Worm (Caenorhabditis elegans) whole organism, L1 larva: Measurements from ENCODE around the gene str-146.
A peak's percentile ranks its signal among the peaks of the same experiment; 100 is the strongest.

Experiments
- C16A3.4 ChIP-seq: fragments of 150-350 bp; optimal IDR thresholded peaks from 2 replicates; lab custom pipeline; 2014; ENCODE audit warnings: missing biosample characterization, missing genetic modification characterization
- C34B4.2 ChIP-seq: sonication (generic microtip); optimal IDR thresholded peaks from 2 replicates; lab custom pipeline; 2017; ENCODE audit warnings: mild to moderate bottlenecking, missing genetic modification characterization, missing compliant biosample characterization
- blmp-1 ChIP-seq: fragments of 150-350 bp; optimal IDR thresholded peaks from 2 replicates; lab custom pipeline; 2014; ENCODE audit warnings: missing biosample characterization, missing genetic modification characterization
- ceh-8 ChIP-seq: fragments of 200-800 bp; sonication (Bioruptor generic); optimal IDR thresholded peaks from 2 replicates; lab custom pipeline; 2018; ENCODE audit warnings: mild to moderate bottlenecking, missing genetic modification characterization, moderate library complexity, missing compliant biosample characterization
- ceh-88 ChIP-seq: fragments of 200-800 bp; sonication (Bioruptor generic); IDR thresholded peaks from 2 replicates; pipeline ENCODE4 v1.3.6; 2022; ENCODE audit warnings: missing genetic modification characterization, missing compliant biosample characterization
- efl-1 ChIP-seq, 4 experiments: fragments of 150-350 bp; optimal IDR thresholded peaks in 3 of 4; peaks in 1 of 4; 1 replicate in 1 of 4; 2 replicates in 3 of 4; lab custom pipeline; 2014; ENCODE audit warnings: missing biosample characterization in 2 of 4, missing genetic modification characterization in 2 of 4, missing genetic modification reagents in 2 of 4
- efl-3 ChIP-seq: fragments of 200-800 bp; sonication (Bioruptor generic); optimal IDR thresholded peaks from 2 replicates; lab custom pipeline; 2018; ENCODE audit warnings: mild to moderate bottlenecking, missing genetic modification characterization, missing compliant biosample characterization
- egl-13 ChIP-seq: sonication (generic microtip); optimal IDR thresholded peaks from 2 replicates; lab custom pipeline; 2016; ENCODE audit warnings: missing genotype, missing genetic modification reagents, missing genetic modification characterization, missing compliant biosample characterization
- elt-2 ChIP-seq: sonication (generic microtip); optimal IDR thresholded peaks from 2 replicates; lab custom pipeline; 2016; ENCODE audit warnings: missing genetic modification characterization, mild to moderate bottlenecking, inconsistent platforms, missing compliant biosample characterization, missing genetic modification reagents
- ets-5 ChIP-seq: fragments of 200-800 bp; sonication (Bioruptor generic); IDR thresholded peaks from 2 replicates; pipeline ENCODE4 v1.3.6; 2022; ENCODE audit warnings: missing genetic modification characterization, missing compliant biosample characterization
- fkh-8 ChIP-seq: sonication (generic microtip); optimal IDR thresholded peaks from 2 replicates; lab custom pipeline; 2016; ENCODE audit warnings: mild to moderate bottlenecking, missing genetic modification characterization, missing compliant biosample characterization
- grh-1 ChIP-seq: fragments of 200-800 bp; sonication (Bioruptor generic); IDR thresholded peaks from 2 replicates; pipeline ENCODE4 v1.3.6; 2022; ENCODE audit warnings: missing genetic modification reagents, missing genetic modification characterization, missing compliant biosample characterization
- irx-1 ChIP-seq: sonication (generic microtip); optimal IDR thresholded peaks from 2 replicates; lab custom pipeline; 2016; ENCODE audit warnings: missing genetic modification characterization, missing compliant biosample characterization
- isw-1 ChIP-seq: fragments of 200-800 bp; sonication (Bioruptor generic); IDR thresholded peaks from 2 replicates; pipeline ENCODE4 v1.3.6; 2022; ENCODE audit warnings: missing genetic modification characterization, missing compliant biosample characterization
- jun-1 ChIP-seq: fragments of 150-350 bp; optimal IDR thresholded peaks from 2 replicates; lab custom pipeline; 2014; ENCODE audit warnings: missing biosample characterization, missing genetic modification reagents, missing genetic modification characterization
- lin-14 ChIP-seq: fragments of 200-800 bp; sonication (Bioruptor generic); optimal IDR thresholded peaks from 2 replicates; lab custom pipeline; 2018; ENCODE audit warnings: mild to moderate bottlenecking, missing genetic modification characterization, moderate library complexity, missing compliant biosample characterization
- lin-35 ChIP-seq, 2 experiments: fragments of 150-350 bp; optimal IDR thresholded peaks; 2 replicates each; lab custom pipeline; 2014; ENCODE audit warnings: missing biosample characterization in 2 of 2, missing genetic modification characterization in 2 of 2, missing genetic modification reagents in 2 of 2
- mep-1 ChIP-seq: fragments of 150-350 bp; optimal IDR thresholded peaks from 2 replicates; lab custom pipeline; 2014; ENCODE audit warnings: missing biosample characterization, missing genetic modification characterization
- nhr-237 ChIP-seq: fragments of 150-350 bp; optimal IDR thresholded peaks from 2 replicates; lab custom pipeline; 2014; ENCODE audit warnings: missing biosample characterization, missing genetic modification characterization
- nhr-28 ChIP-seq: fragments of 150-350 bp; optimal IDR thresholded peaks from 2 replicates; lab custom pipeline; 2014; ENCODE audit warnings: missing biosample characterization, missing genetic modification characterization
- nhr-71 ChIP-seq: sonication (generic microtip); optimal IDR thresholded peaks from 2 replicates; lab custom pipeline; 2016; ENCODE audit warnings: mild to moderate bottlenecking, missing genetic modification characterization, moderate library complexity, missing compliant biosample characterization
- nhr-76 ChIP-seq: sonication (generic microtip); optimal IDR thresholded peaks from 2 replicates; lab custom pipeline; 2017; ENCODE audit warnings: missing biosample characterization, missing genetic modification characterization
- nhr-85 ChIP-seq: sonication (generic microtip); peaks from one replicate; lab custom pipeline; 2016; ENCODE audit warnings: missing genetic modification characterization, inconsistent platforms, missing compliant biosample characterization
- pag-3 ChIP-seq: sonication (generic microtip); optimal IDR thresholded peaks from 2 replicates; lab custom pipeline; 2017; ENCODE audit warnings: missing genetic modification characterization, mild to moderate bottlenecking, missing compliant biosample characterization, antibody characterized with exemption, borderline replicate concordance; ENCODE audit not compliant: insufficient read depth
- pax-3 ChIP-seq: fragments of 200-800 bp; sonication (Bioruptor generic); optimal IDR thresholded peaks from 2 replicates; lab custom pipeline; 2018; ENCODE audit warnings: mild to moderate bottlenecking, missing genetic modification characterization, moderate library complexity, missing compliant biosample characterization
- pqm-1 ChIP-seq: sonication (generic microtip); optimal IDR thresholded peaks from 3 replicates; lab custom pipeline; 2017; ENCODE audit warnings: missing biosample characterization, missing genetic modification characterization
- swsn-7 ChIP-seq: sonication (generic microtip); optimal IDR thresholded peaks from 2 replicates; lab custom pipeline; 2016; ENCODE audit warnings: missing genetic modification characterization, missing compliant biosample characterization
- tlp-1 ChIP-seq: fragments of 150-350 bp; optimal IDR thresholded peaks from 2 replicates; lab custom pipeline; 2014; ENCODE audit warnings: missing biosample characterization, missing genetic modification characterization
- unc-62 ChIP-seq: fragments of 150-350 bp; optimal IDR thresholded peaks from 2 replicates; lab custom pipeline; 2014; ENCODE audit warnings: missing biosample characterization, missing genetic modification reagents, missing genetic modification characterization
- vab-15 ChIP-seq: sonication (generic microtip); optimal IDR thresholded peaks from 2 replicates; lab custom pipeline; 2017; ENCODE audit warnings: missing genotype, mild to moderate bottlenecking, missing genetic modification characterization, missing compliant biosample characterization
- xbp-1 ChIP-seq: sonication (generic microtip); optimal IDR thresholded peaks from 2 replicates; lab custom pipeline; 2016; ENCODE audit warnings: missing genetic modification characterization, missing compliant biosample characterization
- zag-1 ChIP-seq: fragments of 150-350 bp; optimal IDR thresholded peaks from 2 replicates; lab custom pipeline; 2014; ENCODE audit warnings: missing biosample characterization, missing genetic modification characterization
- zip-4 ChIP-seq: fragments of 200-800 bp; sonication (Bioruptor generic); optimal IDR thresholded peaks from 2 replicates; lab custom pipeline; 2018; ENCODE audit warnings: mild to moderate bottlenecking, missing genetic modification characterization, moderate library complexity, missing compliant biosample characterization

Gene str-146

ce11 chrV:8057771-8058170 lies 37.5 kb downstream of the str-146 start:
- TF ChIP-seq grh-1 (GFP tag; lab: Robert Waterston, UW): 0 out of 2 replicates have a peak, but pooled peaks have one; percentile 14

- TF ChIP-seq blmp-1 (peak; percentile 79), pqm-1 (tag; lab: Kevin White, UChicago) (no peak)
Measured at ce11 chrV:8055170-8055569, 40.1 kb downstream of the str-146 start.

- TF ChIP-seq nhr-85 (tag; lab: Kevin White, UChicago) (peak; percentile 9), elt-2 (tag; lab: Kevin White, UChicago) (no peak), blmp-1 (peak; percentile 16), ets-5 (GFP tag; lab: Robert Waterston, UW) (no peak), xbp-1 (tag; lab: Kevin White, UChicago) (no peak), efl-3 (no peak), nhr-28 (tag; lab: Kevin White, UChicago) (no peak)
Measured at ce11 chrV:8054130-8054529, 41.1 kb downstream of the str-146 start, which contains the start of gene ZC513.2. ZC513.2 (plus strand) TSS chrV:8054430.

DNA sequence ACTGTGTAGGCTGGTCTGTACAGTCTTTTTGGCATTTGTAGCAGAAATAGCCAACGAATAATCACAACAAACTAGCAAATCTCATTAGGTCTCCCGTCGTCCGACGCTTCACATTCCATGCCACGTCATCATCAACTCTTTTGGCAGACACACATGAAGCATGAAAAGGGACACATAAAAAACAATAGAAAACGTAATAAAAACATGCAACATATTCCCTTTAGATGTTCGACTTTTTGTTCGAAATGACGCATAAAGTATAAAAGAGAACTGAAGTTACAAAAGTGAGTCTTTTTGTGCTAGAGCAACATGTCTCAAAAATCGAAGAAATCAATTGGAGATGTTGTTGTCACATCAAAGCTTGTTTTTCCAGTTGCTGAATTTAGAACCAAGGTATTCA lies 43.4 kb downstream of the str-146 start, which contains the start of gene sth-1:
TSS of gene sth-1 (plus strand) at position 301 of the 400 bp plus-strand sequence.
- no peak for TF ChIP-seq unc-62 (GFP tag; lab: Kevin White, UChicago)
- TF ChIP-seq nhr-71 (tag; lab: Kevin White, UChicago): no peak
- no peak for TF ChIP-seq swsn-7 (tag; lab: Kevin White, UChicago)
- TF ChIP-seq egl-13 (tag; lab: Kevin White, UChicago): no peak
- TF ChIP-seq fkh-8: no peak
- no peak for TF ChIP-seq nhr-76
- no peak for TF ChIP-seq ceh-88 (GFP tag; lab: Robert Waterston, UW)
- no peak for TF ChIP-seq zag-1
- no peak for TF ChIP-seq pax-3 (tag; lab: Kevin White, UChicago)
- TF ChIP-seq lin-14 (GFP tag; lab: Kevin White, UChicago): no peak
- no peak for TF ChIP-seq isw-1 (GFP tag; lab: Robert Waterston, UW)
- no peak for TF ChIP-seq vab-15
- no peak for TF ChIP-seq ceh-8 (GFP tag; lab: Kevin White, UChicago)
- no peak for TF ChIP-seq ets-5 (GFP tag; lab: Robert Waterston, UW)
- TF ChIP-seq xbp-1 (tag; lab: Kevin White, UChicago): no peak

- TF ChIP-seq blmp-1 (peak; percentile 21), ceh-8 (GFP tag; lab: Kevin White, UChicago) (no peak), nhr-71 (tag; lab: Kevin White, UChicago) (no peak)
Measured at ce11 chrV:8050811-8051210, 44.5 kb downstream of the str-146 start, which contains the start of gene col-43. col-43 (minus strand) TSS chrV:8050911.

ce11 chrV:8050059-8050677 lies 45.1 kb downstream of the str-146 start:
- TF ChIP-seq jun-1 (tag; lab: Kevin White, UChicago) (no peak), ceh-88 (GFP tag; lab: Robert Waterston, UW) (no peak), ceh-8 (GFP tag; lab: Kevin White, UChicago) (peak; percentile 14)

ce11 chrV:8046706-8047105 lies 48.6 kb downstream of the str-146 start, which contains the start of gene ZC513.3:
ZC513.3 (plus strand) TSS chrV:8047006.
- TF ChIP-seq ceh-8 (GFP tag; lab: Kevin White, UChicago) (no peak), nhr-237 (no peak), fkh-8 (no peak), nhr-85 (tag; lab: Kevin White, UChicago) (no peak), mep-1 (no peak), C34B4.2 (tag; lab: Kevin White, UChicago) (no peak), C16A3.4 (tag; lab: Kevin White, UChicago) (no peak), ceh-88 (GFP tag; lab: Robert Waterston, UW) (no peak), irx-1 (tag; lab: Kevin White, UChicago) (no peak), pag-3 (tag; lab: Kevin White, UChicago) (no peak), lin-35 (GFP tag; optimal IDR thresholded peaks at IDR 0.05; lab: Kevin White, UChicago) (no peak), tlp-1 (tag; lab: Kevin White, UChicago) (no peak), efl-1 (optimal IDR thresholded peaks at IDR 0.05; lab: Kevin White, UChicago) (no peak), efl-1 (GFP tag; optimal IDR thresholded peaks at IDR 0.05 in 1 of 2; lab: Kevin White, UChicago) (no peak), zip-4 (GFP tag; lab: Kevin White, UChicago) (no peak)
- TF ChIP-seq, all 84 proteins: peak for 0
